Worm (Caenorhabditis elegans) whole organism, L4/young adult: ENCODE measurements around the gene Y116A8A.2.
"Not testable (repeated sequence)": the region's sequence is repeated elsewhere in the genome, so short reads cannot be mapped to it uniquely, and the experiment has no call there.

Experiments used
- W03F9.2 ChIP-seq: fragments of 150-350 bp; optimal IDR thresholded peaks from 2 replicates; lab custom pipeline; 2014; ENCODE audit warnings: missing biosample characterization, missing genetic modification characterization
- dao-5 ChIP-seq: sonication (generic microtip); optimal IDR thresholded peaks from 2 replicates; lab custom pipeline; 2016; ENCODE audit warnings: missing genotype, missing genetic modification characterization, moderate library complexity, missing compliant biosample characterization

- not testable (repeated sequence) for TF ChIP-seq dao-5, W03F9.2 (tag; lab: Kevin White, UChicago)
Observed at ce11 chrIV:16842873-16843272, 29.1 kb upstream of the Y116A8A.2 start, which contains the start of gene Y116A8A.150.
